Worm (Caenorhabditis elegans) whole organism, mixed stage, embryonic: ENCODE data around the gene mdt-17.

Experiments
- M03D4.4 ChIP-seq: sonication (generic microtip); optimal IDR thresholded peaks from 2 replicates; lab custom pipeline; 2017; ENCODE audit warnings: mild to moderate bottlenecking, missing genetic modification characterization, missing compliant biosample characterization
- bed-3 ChIP-seq: fragments of 200-800 bp; sonication (Bioruptor generic); optimal IDR thresholded peaks from 3 replicates; lab custom pipeline; 2018; ENCODE audit warnings: mild to moderate bottlenecking, missing genetic modification characterization, moderate library complexity, missing compliant biosample characterization
- blmp-1 ChIP-seq: fragments of 150-350 bp; optimal IDR thresholded peaks from 2 replicates; lab custom pipeline; 2014; ENCODE audit warnings: missing biosample characterization, missing genetic modification characterization
- ceh-39 ChIP-seq: fragments of 150-350 bp; optimal IDR thresholded peaks from 2 replicates; lab custom pipeline; 2014; ENCODE audit warnings: missing biosample characterization, missing genetic modification characterization
- ceh-43 ChIP-seq: fragments of 200-800 bp; sonication (Bioruptor generic); optimal IDR thresholded peaks from 2 replicates; lab custom pipeline; 2018; ENCODE audit warnings: mild to moderate bottlenecking, missing genetic modification characterization, moderate library complexity, missing compliant biosample characterization
- ceh-83 ChIP-seq: fragments of 200-800 bp; sonication (Bioruptor generic); optimal IDR thresholded peaks from 2 replicates; lab custom pipeline; 2018; ENCODE audit warnings: mild to moderate bottlenecking, missing genetic modification characterization, missing compliant biosample characterization
- ces-1 ChIP-seq: fragments of 150-350 bp; optimal IDR thresholded peaks from 2 replicates; lab custom pipeline; 2014; ENCODE audit warnings: missing biosample characterization, missing genetic modification reagents, missing genetic modification characterization
- cnd-1 ChIP-seq: fragments of 200-800 bp; sonication (Bioruptor generic); optimal IDR thresholded peaks from 2 replicates; lab custom pipeline; 2018; ENCODE audit warnings: mild to moderate bottlenecking, missing genetic modification characterization, missing compliant biosample characterization
- elt-1 ChIP-seq: sonication (generic microtip); optimal IDR thresholded peaks from 2 replicates; lab custom pipeline; 2017; ENCODE audit warnings: missing genetic modification characterization, mild to moderate bottlenecking, missing compliant biosample characterization, antibody characterized with exemption, moderate library complexity, borderline replicate concordance; ENCODE audit not compliant: insufficient read depth
- elt-3 ChIP-seq: fragments of 150-350 bp; optimal IDR thresholded peaks from 2 replicates; lab custom pipeline; 2014; ENCODE audit warnings: missing biosample characterization, missing genetic modification characterization
- flh-1 ChIP-seq: fragments of 200-800 bp; sonication (Bioruptor generic); optimal IDR thresholded peaks from 2 replicates; lab custom pipeline; 2018; ENCODE audit warnings: mild to moderate bottlenecking, missing genetic modification characterization, moderate library complexity, missing compliant biosample characterization
- hlh-1 ChIP-seq: fragments of 150-350 bp; optimal IDR thresholded peaks from 2 replicates; lab custom pipeline; 2014; ENCODE audit warnings: missing biosample characterization, missing genetic modification reagents, missing genetic modification characterization
- lin-13 ChIP-seq: fragments of 150-350 bp; optimal IDR thresholded peaks from 2 replicates; lab custom pipeline; 2014; ENCODE audit warnings: missing biosample characterization, missing genetic modification characterization
- lin-32 ChIP-seq: fragments of 200-800 bp; sonication (Bioruptor generic); optimal IDR thresholded peaks from 2 replicates; lab custom pipeline; 2018; ENCODE audit warnings: mild to moderate bottlenecking, missing genetic modification characterization, missing compliant biosample characterization
- lsy-2 ChIP-seq: fragments of 150-350 bp; optimal IDR thresholded peaks from 2 replicates; lab custom pipeline; 2014; ENCODE audit warnings: missing biosample characterization, missing genetic modification characterization
- mab-5 ChIP-seq: fragments of 150-350 bp; optimal IDR thresholded peaks from 2 replicates; lab custom pipeline; 2014; ENCODE audit warnings: missing biosample characterization, missing genetic modification characterization
- nhr-12 ChIP-seq: fragments of 150-350 bp; optimal IDR thresholded peaks from 2 replicates; lab custom pipeline; 2014; ENCODE audit warnings: missing biosample characterization, missing genetic modification characterization
- nhr-2 ChIP-seq: fragments of 150-350 bp; optimal IDR thresholded peaks from 2 replicates; lab custom pipeline; 2014; ENCODE audit warnings: missing biosample characterization, missing genetic modification characterization
- nhr-237 ChIP-seq: fragments of 150-350 bp; optimal IDR thresholded peaks from 2 replicates; lab custom pipeline; 2014; ENCODE audit warnings: missing biosample characterization, missing genetic modification characterization
- nhr-28 ChIP-seq: fragments of 150-350 bp; optimal IDR thresholded peaks from 2 replicates; lab custom pipeline; 2014; ENCODE audit warnings: missing biosample characterization, missing genetic modification characterization
- pha-4 ChIP-seq: fragments of 150-350 bp; optimal IDR thresholded peaks from 2 replicates; lab custom pipeline; 2018; ENCODE audit warnings: missing biosample characterization, missing genetic modification reagents, missing genetic modification characterization
- sem-2 ChIP-seq: fragments of 200-800 bp; sonication (Bioruptor generic); optimal IDR thresholded peaks from 2 replicates; lab custom pipeline; 2018; ENCODE audit warnings: mild to moderate bottlenecking, missing genetic modification characterization, missing compliant biosample characterization
- snpc-4 ChIP-seq: fragments of 150-350 bp; optimal IDR thresholded peaks from 2 replicates; lab custom pipeline; 2014; ENCODE audit warnings: missing biosample characterization, missing genetic modification characterization
- sptf-1 ChIP-seq: sonication (generic microtip); optimal IDR thresholded peaks from 2 replicates; lab custom pipeline; 2017; ENCODE audit warnings: mild to moderate bottlenecking, missing genetic modification characterization, moderate library complexity, missing compliant biosample characterization
- unc-120 ChIP-seq: sonication (generic microtip); optimal IDR thresholded peaks from 2 replicates; lab custom pipeline; 2017; ENCODE audit warnings: missing genetic modification characterization, missing compliant biosample characterization; ENCODE audit not compliant: poor library complexity, severe bottlenecking
- zip-8 ChIP-seq: fragments of 150-350 bp; optimal IDR thresholded peaks from 2 replicates; lab custom pipeline; 2014; ENCODE audit warnings: missing biosample characterization, missing genetic modification characterization
- ztf-11 ChIP-seq: fragments of 150-350 bp; optimal IDR thresholded peaks from 2 replicates; lab custom pipeline; 2014; ENCODE audit warnings: missing biosample characterization, missing genetic modification characterization

mdt-17 gene

DNA sequence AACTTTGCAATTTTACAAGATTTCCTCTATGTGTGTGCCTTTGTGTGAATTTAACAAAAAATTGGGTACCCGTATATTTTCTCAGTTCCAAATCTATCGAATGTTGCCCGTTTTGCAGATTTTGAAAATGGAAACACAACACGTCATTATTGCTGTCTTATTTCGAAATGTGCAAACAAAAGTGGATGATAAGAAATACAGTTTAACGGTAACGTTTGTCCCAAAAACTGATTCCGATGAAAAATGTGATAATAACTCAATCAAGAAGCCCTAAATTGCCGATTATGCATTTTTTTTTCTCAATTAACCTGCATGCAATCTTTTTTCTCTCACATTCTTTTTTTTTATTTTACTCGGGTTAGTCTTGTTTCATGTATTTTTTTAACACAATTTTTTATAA is 41.7 kb downstream of the mdt-17 start:
- TF ChIP-seq bed-3 (GFP tag; lab: Kevin White, UChicago) (no peak), hlh-1 (tag; lab: Kevin White, UChicago) (no peak), elt-1 (no peak), lsy-2 (tag; lab: Kevin White, UChicago) (no peak), M03D4.4 (tag; lab: Kevin White, UChicago) (no peak), elt-3 (tag; lab: Kevin White, UChicago) (no peak), nhr-12 (tag; lab: Kevin White, UChicago) (no peak), pha-4 (tag; lab: Kevin White, UChicago) (no peak)

DNA sequence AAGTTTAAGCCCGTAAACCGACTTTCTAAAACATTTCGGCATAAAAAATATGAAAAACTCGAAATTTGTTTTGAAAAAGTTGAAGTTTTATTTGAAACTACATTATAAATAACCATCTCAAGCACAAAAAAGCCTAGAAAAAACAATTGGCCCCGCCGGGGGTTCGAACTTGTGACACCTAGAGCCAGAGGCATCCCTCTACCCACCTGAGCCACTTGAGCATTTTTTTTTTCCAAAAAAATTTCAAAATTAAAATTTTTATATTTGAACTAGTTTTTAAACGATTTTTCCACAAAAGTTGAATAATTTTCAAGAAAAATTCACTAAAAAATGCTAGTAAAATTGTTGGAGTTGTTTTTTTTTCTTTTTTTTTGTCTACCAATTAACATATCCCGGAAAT is 43.3 kb downstream of the mdt-17 start:
- TF ChIP-seq lin-13 (tag; lab: Kevin White, UChicago) (no peak), M03D4.4 (tag; lab: Kevin White, UChicago) (no peak)

DNA sequence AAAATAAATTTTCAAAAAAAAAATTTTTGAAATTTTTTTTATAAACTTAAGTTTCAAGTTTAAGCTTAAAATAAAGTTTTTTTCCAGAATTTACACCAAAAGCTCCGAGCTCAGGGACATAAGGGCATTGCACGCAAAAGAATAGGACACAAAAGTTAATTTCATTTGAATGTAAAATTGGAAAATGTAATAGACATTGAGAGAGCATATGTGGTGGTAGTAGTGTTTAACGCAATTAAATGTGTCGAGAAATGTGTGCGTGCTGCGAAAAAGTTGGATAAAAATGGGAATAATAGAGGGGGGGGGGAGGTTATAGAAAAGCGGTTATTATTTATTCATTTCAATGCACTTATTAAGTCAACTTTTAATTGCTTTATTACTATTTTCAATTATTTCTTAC is 46.4 kb downstream of the mdt-17 start:
- TF ChIP-seq ces-1 (GFP tag; lab: Kevin White, UChicago) (peak; percentile 98), zip-8 (tag; lab: Kevin White, UChicago) (no peak), ceh-43 (GFP tag; lab: Kevin White, UChicago) (peak; percentile 33)

DNA sequence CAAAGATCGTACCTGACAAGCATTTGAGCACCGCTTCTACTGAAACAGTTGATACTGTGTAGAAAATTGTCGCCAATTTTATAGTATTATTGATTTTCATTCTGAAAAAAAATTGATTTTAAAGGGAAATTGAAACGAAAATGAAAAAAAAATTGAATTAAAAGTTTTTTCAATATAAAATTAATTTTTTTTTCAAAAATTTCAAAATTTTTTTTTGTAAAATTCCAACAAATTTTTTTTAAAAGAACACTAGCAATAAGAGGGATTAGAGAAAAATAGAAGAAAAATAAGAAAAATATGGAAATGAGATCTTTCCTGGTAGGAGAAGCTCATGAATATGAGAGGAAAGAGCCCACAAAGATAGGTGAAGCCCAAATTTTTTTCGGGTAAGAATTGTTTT is 51.9 kb downstream of the mdt-17 start, which contains the start of gene Y113G7B.11:
Y113G7B.11 (minus strand) TSS at position 101 of the 400 bp plus-strand sequence.
- TF ChIP-seq mab-5 (tag; lab: Kevin White, UChicago) (no peak), nhr-28 (tag; lab: Kevin White, UChicago) (no peak), nhr-12 (tag; lab: Kevin White, UChicago) (no peak), sem-2 (no peak), lsy-2 (tag; lab: Kevin White, UChicago) (no peak), nhr-2 (tag; lab: Kevin White, UChicago) (no peak), ceh-83 (GFP tag; lab: Kevin White, UChicago) (no peak), pha-4 (tag; lab: Kevin White, UChicago) (no peak), hlh-1 (tag; lab: Kevin White, UChicago) (no peak), nhr-237 (tag; lab: Kevin White, UChicago) (no peak), bed-3 (GFP tag; lab: Kevin White, UChicago) (no peak), unc-120 (tag; lab: Kevin White, UChicago) (no peak), elt-1 (no peak), flh-1 (GFP tag; lab: Kevin White, UChicago) (no peak), blmp-1 (tag; lab: Kevin White, UChicago) (no peak)

DNA sequence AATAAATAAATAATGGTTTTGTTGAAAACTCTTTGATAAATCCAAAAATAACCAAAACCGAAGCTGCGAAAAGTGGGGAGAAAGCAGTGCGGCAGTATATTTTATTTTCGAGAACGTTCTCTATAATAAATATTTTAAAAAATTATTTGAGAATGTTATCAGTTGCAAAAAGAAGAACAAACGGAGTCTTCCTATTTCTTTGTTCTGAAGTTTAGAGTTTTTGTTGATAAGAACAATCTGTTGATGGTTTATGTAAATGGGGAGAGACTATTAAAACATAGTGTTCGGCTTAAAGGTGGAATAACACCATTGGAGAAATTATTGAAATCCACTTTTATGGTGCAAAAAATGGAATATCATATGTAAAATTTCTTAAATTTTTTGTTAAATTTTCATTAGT is 54.0 kb downstream of the mdt-17 start:
- TF ChIP-seq ztf-11 (tag; lab: Kevin White, UChicago) (no peak), sem-2 (no peak), lsy-2 (tag; lab: Kevin White, UChicago) (no peak)

DNA sequence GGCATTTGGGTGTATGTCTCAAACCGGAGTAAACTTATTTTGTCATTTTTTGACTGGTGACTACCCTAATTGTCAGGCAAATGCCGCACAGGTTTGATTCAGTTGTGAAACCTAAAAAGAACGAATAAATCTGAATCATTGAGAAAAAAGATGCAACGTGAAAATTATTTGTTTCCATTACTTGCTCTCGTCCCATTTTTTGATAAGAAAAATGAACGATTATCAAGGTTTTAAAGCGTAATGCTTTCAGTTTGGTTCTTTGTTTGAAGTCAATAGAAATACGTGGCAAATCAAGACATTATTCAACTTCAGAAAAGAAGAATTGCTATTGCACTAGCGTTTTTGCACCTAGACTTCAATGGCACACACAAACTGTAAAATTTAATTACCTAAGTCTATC is 54.5 kb downstream of the mdt-17 start, which contains the start of gene Y113G7B.12:
Y113G7B.12 (minus strand) TSS at position 101 of the 400 bp plus-strand sequence.
- no peak for TF ChIP-seq lin-13 (tag; lab: Kevin White, UChicago)
- TF ChIP-seq ceh-39 (tag; lab: Kevin White, UChicago) = no peak
- no peak for TF ChIP-seq snpc-4 (tag; lab: Kevin White, UChicago)
- no peak for TF ChIP-seq hlh-1 (tag; lab: Kevin White, UChicago)
- no peak for TF ChIP-seq ces-1 (GFP tag; lab: Kevin White, UChicago)
- TF ChIP-seq elt-3 (tag; lab: Kevin White, UChicago) = no peak
- TF ChIP-seq, all 35 proteins: peak for 0

DNA sequence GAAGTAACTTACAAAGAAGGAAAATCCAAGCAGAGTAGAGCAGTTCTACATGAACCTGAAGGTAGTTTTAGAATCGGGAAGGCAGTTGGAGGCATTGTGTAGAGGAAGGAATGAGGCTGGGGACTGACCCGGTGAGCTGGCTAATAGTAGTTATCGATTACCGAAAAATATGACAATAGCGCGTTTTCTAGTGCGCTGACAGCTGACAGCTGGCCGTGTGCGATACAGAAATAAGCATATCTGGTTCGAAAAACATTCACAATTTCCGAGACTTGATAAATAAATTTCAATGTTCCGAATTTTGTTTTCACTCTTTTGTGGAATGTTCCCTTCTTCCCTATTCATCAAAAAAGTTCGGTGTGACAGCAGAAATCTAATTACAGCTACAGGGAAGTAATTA is 61.0 kb downstream of the mdt-17 start, which contains the start of the genes fbxb-59 and srbc-34:
fbxb-59 (minus strand) TSS at position 101 of the 400 bp plus-strand sequence.
srbc-34 (plus strand) TSS at position 233 of the 400 bp plus-strand sequence.
- TF ChIP-seq sptf-1 (no peak), M03D4.4 (tag; lab: Kevin White, UChicago) (no peak), ceh-39 (tag; lab: Kevin White, UChicago) (no peak), blmp-1 (tag; lab: Kevin White, UChicago) (no peak), lin-32 (GFP tag; lab: Kevin White, UChicago) (no peak), lsy-2 (tag; lab: Kevin White, UChicago) (no peak), pha-4 (tag; lab: Kevin White, UChicago) (no peak), zip-8 (tag; lab: Kevin White, UChicago) (no peak), cnd-1 (tag; lab: Kevin White, UChicago) (no peak), snpc-4 (tag; lab: Kevin White, UChicago) (no peak), unc-120 (tag; lab: Kevin White, UChicago) (no peak), nhr-12 (tag; lab: Kevin White, UChicago) (no peak)
